Worm (Caenorhabditis elegans) whole organism, L1 larva: Measurements from ENCODE around the gene sel-9.
A peak's percentile ranks its signal among the peaks of the same experiment; 100 is the strongest.

Experiments
- C04F5.9 ChIP-seq: sonication (generic microtip); optimal IDR thresholded peaks from 2 replicates; lab custom pipeline; 2016; ENCODE audit warnings: missing genetic modification characterization, missing compliant biosample characterization
- C16A3.4 ChIP-seq: fragments of 150-350 bp; optimal IDR thresholded peaks from 2 replicates; lab custom pipeline; 2014; ENCODE audit warnings: missing biosample characterization, missing genetic modification characterization
- F16B12.6 ChIP-seq: fragments of 150-350 bp; optimal IDR thresholded peaks from 2 replicates; lab custom pipeline; 2014; ENCODE audit warnings: missing biosample characterization, missing genetic modification characterization
- aly-2 ChIP-seq: fragments of 150-350 bp; optimal IDR thresholded peaks from 2 replicates; lab custom pipeline; 2014; ENCODE audit warnings: missing biosample characterization, missing genetic modification characterization
- ama-1 ChIP-seq: fragments of 150-350 bp; optimal IDR thresholded peaks from 2 replicates; lab custom pipeline; 2014
- blmp-1 ChIP-seq: fragments of 150-350 bp; optimal IDR thresholded peaks from 2 replicates; lab custom pipeline; 2014; ENCODE audit warnings: missing biosample characterization, missing genetic modification characterization
- ceh-8 ChIP-seq: fragments of 200-800 bp; sonication (Bioruptor generic); optimal IDR thresholded peaks from 2 replicates; lab custom pipeline; 2018; ENCODE audit warnings: mild to moderate bottlenecking, missing genetic modification characterization, moderate library complexity, missing compliant biosample characterization
- ceh-82 ChIP-seq, 3 experiments: fragments of 150-350 bp in 1 of 3; sonication (generic microtip) in 2 of 3; optimal IDR thresholded peaks; 2 replicates each; lab custom pipeline; 2014 to 2017; ENCODE audit warnings: missing biosample characterization in 3 of 3, missing genetic modification characterization in 3 of 3
- dpl-1 ChIP-seq, 3 experiments: fragments of 150-350 bp in 2 of 3; sonication (generic microtip) in 1 of 3; optimal IDR thresholded peaks; 2 replicates each; lab custom pipeline; 2014 to 2017; ENCODE audit warnings: missing biosample characterization in 3 of 3, missing genetic modification characterization in 3 of 3, missing genetic modification reagents in 3 of 3
- dsc-1 ChIP-seq: sonication (generic microtip); optimal IDR thresholded peaks from 2 replicates; lab custom pipeline; 2016; ENCODE audit warnings: mild to moderate bottlenecking, missing genetic modification characterization, missing compliant biosample characterization
- efl-1 ChIP-seq, 4 experiments: fragments of 150-350 bp; optimal IDR thresholded peaks in 3 of 4; peaks in 1 of 4; 1 replicate in 1 of 4; 2 replicates in 3 of 4; lab custom pipeline; 2014; ENCODE audit warnings: missing biosample characterization in 2 of 4, missing genetic modification characterization in 2 of 4, missing genetic modification reagents in 2 of 4
- efl-3 ChIP-seq: fragments of 200-800 bp; sonication (Bioruptor generic); optimal IDR thresholded peaks from 2 replicates; lab custom pipeline; 2018; ENCODE audit warnings: mild to moderate bottlenecking, missing genetic modification characterization, missing compliant biosample characterization
- elt-2 ChIP-seq: sonication (generic microtip); optimal IDR thresholded peaks from 2 replicates; lab custom pipeline; 2016; ENCODE audit warnings: missing genetic modification characterization, mild to moderate bottlenecking, inconsistent platforms, missing compliant biosample characterization, missing genetic modification reagents
- elt-3 ChIP-seq, 6 experiments: fragments of 150-350 bp in 1 of 6; sonication (generic microtip); optimal IDR thresholded peaks; 2 replicates each; lab custom pipeline; 2017 to 2018; ENCODE audit warnings: missing biosample characterization in 6 of 6, missing genetic modification characterization in 6 of 6, inconsistent platforms in 1 of 6
- ets-5 ChIP-seq: fragments of 200-800 bp; sonication (Bioruptor generic); IDR thresholded peaks from 2 replicates; pipeline ENCODE4 v1.3.6; 2022; ENCODE audit warnings: missing genetic modification characterization, missing compliant biosample characterization
- fkh-10 ChIP-seq: sonication (generic microtip); optimal IDR thresholded peaks from 2 replicates; lab custom pipeline; 2017; ENCODE audit warnings: missing biosample characterization, missing genetic modification reagents, missing genetic modification characterization
- grh-1 ChIP-seq: fragments of 200-800 bp; sonication (Bioruptor generic); IDR thresholded peaks from 2 replicates; pipeline ENCODE4 v1.3.6; 2022; ENCODE audit warnings: missing genetic modification reagents, missing genetic modification characterization, missing compliant biosample characterization
- isw-1 ChIP-seq: fragments of 200-800 bp; sonication (Bioruptor generic); IDR thresholded peaks from 2 replicates; pipeline ENCODE4 v1.3.6; 2022; ENCODE audit warnings: missing genetic modification characterization, missing compliant biosample characterization
- jun-1 ChIP-seq: fragments of 150-350 bp; optimal IDR thresholded peaks from 2 replicates; lab custom pipeline; 2014; ENCODE audit warnings: missing biosample characterization, missing genetic modification reagents, missing genetic modification characterization
- lin-13 ChIP-seq: fragments of 150-350 bp; optimal IDR thresholded peaks from 2 replicates; lab custom pipeline; 2014; ENCODE audit warnings: missing biosample characterization, missing genetic modification reagents, missing genetic modification characterization
- lin-14 ChIP-seq: fragments of 200-800 bp; sonication (Bioruptor generic); optimal IDR thresholded peaks from 2 replicates; lab custom pipeline; 2018; ENCODE audit warnings: mild to moderate bottlenecking, missing genetic modification characterization, moderate library complexity, missing compliant biosample characterization
- lin-15B ChIP-seq: fragments of 150-350 bp; sonication (generic microtip); optimal IDR thresholded peaks from 3 replicates; lab custom pipeline; 2014; ENCODE audit warnings: missing biosample characterization, missing genetic modification characterization
- lin-35 ChIP-seq, 2 experiments: fragments of 150-350 bp; optimal IDR thresholded peaks; 2 replicates each; lab custom pipeline; 2014; ENCODE audit warnings: missing biosample characterization in 2 of 2, missing genetic modification characterization in 2 of 2, missing genetic modification reagents in 2 of 2
- lin-39 ChIP-seq: fragments of 150-350 bp; optimal IDR thresholded peaks from 2 replicates; lab custom pipeline; 2014; ENCODE audit warnings: missing biosample characterization, missing genetic modification reagents, missing genetic modification characterization
- lir-3 ChIP-seq: sonication (generic microtip); optimal IDR thresholded peaks from 2 replicates; lab custom pipeline; 2016; ENCODE audit warnings: mild to moderate bottlenecking, missing genetic modification characterization, moderate library complexity, missing compliant biosample characterization; ENCODE audit not compliant: poor library complexity
- lsy-2 ChIP-seq, 2 experiments: fragments of 150-350 bp; optimal IDR thresholded peaks; 2 replicates each; lab custom pipeline; 2014; ENCODE audit warnings: missing biosample characterization in 2 of 2, missing genetic modification characterization in 2 of 2
- mab-9 ChIP-seq: fragments of 200-800 bp; sonication (Bioruptor generic); IDR thresholded peaks from 2 replicates; pipeline ENCODE4 v1.3.6; 2022; ENCODE audit warnings: missing genetic modification reagents, missing genetic modification characterization, missing compliant biosample characterization
- mdl-1 ChIP-seq, 2 experiments: fragments of 150-350 bp; optimal IDR thresholded peaks; 2 replicates each; lab custom pipeline; 2014 to 2017; ENCODE audit warnings: missing biosample characterization in 2 of 2, missing genetic modification characterization in 2 of 2, inconsistent platforms in 1 of 2
- mep-1 ChIP-seq: fragments of 150-350 bp; optimal IDR thresholded peaks from 2 replicates; lab custom pipeline; 2014; ENCODE audit warnings: missing biosample characterization, missing genetic modification characterization
- nhr-12 ChIP-seq: sonication (generic microtip); optimal IDR thresholded peaks from 2 replicates; lab custom pipeline; 2017; ENCODE audit warnings: missing biosample characterization, missing genetic modification characterization
- nhr-19 ChIP-seq: fragments of 200-800 bp; sonication (Bioruptor generic); conservative IDR thresholded peaks from 2 replicates; pipeline ENCODE4 v1.3.6; 2022; ENCODE audit warnings: missing genetic modification characterization, missing compliant biosample characterization
- nhr-20 ChIP-seq: sonication (generic microtip); optimal IDR thresholded peaks from 2 replicates; lab custom pipeline; 2016; ENCODE audit warnings: mild to moderate bottlenecking, missing genetic modification characterization, missing compliant biosample characterization
- nhr-28 ChIP-seq: fragments of 150-350 bp; optimal IDR thresholded peaks from 2 replicates; lab custom pipeline; 2014; ENCODE audit warnings: missing biosample characterization, missing genetic modification characterization
- nhr-47 ChIP-seq: sonication (generic microtip); optimal IDR thresholded peaks from 2 replicates; lab custom pipeline; 2016; ENCODE audit warnings: mild to moderate bottlenecking, missing genetic modification characterization, moderate library complexity, missing compliant biosample characterization
- nhr-71 ChIP-seq: sonication (generic microtip); optimal IDR thresholded peaks from 2 replicates; lab custom pipeline; 2016; ENCODE audit warnings: mild to moderate bottlenecking, missing genetic modification characterization, moderate library complexity, missing compliant biosample characterization
- nhr-76 ChIP-seq: sonication (generic microtip); optimal IDR thresholded peaks from 2 replicates; lab custom pipeline; 2017; ENCODE audit warnings: missing biosample characterization, missing genetic modification characterization
- nhr-85 ChIP-seq: sonication (generic microtip); peaks from one replicate; lab custom pipeline; 2016; ENCODE audit warnings: missing genetic modification characterization, inconsistent platforms, missing compliant biosample characterization
- nhr-90 ChIP-seq: sonication (generic microtip); optimal IDR thresholded peaks from 2 replicates; lab custom pipeline; 2016; ENCODE audit warnings: mild to moderate bottlenecking, missing genetic modification characterization, missing compliant biosample characterization; ENCODE audit not compliant: poor library complexity
- pag-3 ChIP-seq: sonication (generic microtip); optimal IDR thresholded peaks from 2 replicates; lab custom pipeline; 2017; ENCODE audit warnings: missing genetic modification characterization, mild to moderate bottlenecking, missing compliant biosample characterization, antibody characterized with exemption, borderline replicate concordance; ENCODE audit not compliant: insufficient read depth
- pax-3 ChIP-seq: fragments of 200-800 bp; sonication (Bioruptor generic); optimal IDR thresholded peaks from 2 replicates; lab custom pipeline; 2018; ENCODE audit warnings: mild to moderate bottlenecking, missing genetic modification characterization, moderate library complexity, missing compliant biosample characterization
- rnt-1 ChIP-seq: sonication (generic microtip); optimal IDR thresholded peaks from 2 replicates; lab custom pipeline; 2016; ENCODE audit warnings: mild to moderate bottlenecking, missing genetic modification characterization, moderate library complexity, missing compliant biosample characterization
- skn-1 ChIP-seq: fragments of 150-350 bp; optimal IDR thresholded peaks from 2 replicates; lab custom pipeline; 2014; ENCODE audit warnings: missing biosample characterization, missing genetic modification characterization
- snpc-4 ChIP-seq: fragments of 150-350 bp; optimal IDR thresholded peaks from 2 replicates; lab custom pipeline; 2014; ENCODE audit warnings: missing biosample characterization, missing genetic modification characterization
- snu-23 ChIP-seq: sonication (generic microtip); optimal IDR thresholded peaks from 2 replicates; lab custom pipeline; 2016; ENCODE audit warnings: missing genetic modification characterization, missing compliant biosample characterization
- sup-37 ChIP-seq: fragments of 200-800 bp; sonication (Bioruptor generic); optimal IDR thresholded peaks from 2 replicates; lab custom pipeline; 2018; ENCODE audit warnings: mild to moderate bottlenecking, missing genetic modification characterization, missing compliant biosample characterization
- swsn-7 ChIP-seq: sonication (generic microtip); optimal IDR thresholded peaks from 2 replicates; lab custom pipeline; 2016; ENCODE audit warnings: missing genetic modification characterization, missing compliant biosample characterization
- tbx-2 ChIP-seq: sonication (generic microtip); optimal IDR thresholded peaks from 2 replicates; lab custom pipeline; 2016; ENCODE audit warnings: missing genetic modification characterization, missing compliant biosample characterization
- unc-30 ChIP-seq: sonication (generic microtip); optimal IDR thresholded peaks from 2 replicates; lab custom pipeline; 2017; ENCODE audit warnings: missing biosample characterization, missing genetic modification characterization
- xbp-1 ChIP-seq: sonication (generic microtip); optimal IDR thresholded peaks from 2 replicates; lab custom pipeline; 2016; ENCODE audit warnings: missing genetic modification characterization, missing compliant biosample characterization
- ztf-11 ChIP-seq, 2 experiments: sonication (generic microtip); optimal IDR thresholded peaks; 2 replicates each; lab custom pipeline; 2016 to 2017; ENCODE audit warnings: missing genetic modification characterization in 2 of 2, missing biosample characterization in 1 of 2, missing compliant biosample characterization in 1 of 2
- ztf-4 ChIP-seq: fragments of 150-350 bp; optimal IDR thresholded peaks from 2 replicates; lab custom pipeline; 2014; ENCODE audit warnings: missing biosample characterization, missing genetic modification characterization

sel-9 gene

ce11 chrV:8302522-8302921 is at the start of gene sel-9:
Gene sel-9 (minus strand): TSS chrV:8302580.
- peak; percentile 29 for TF ChIP-seq lin-15B (tag; lab: Kevin White, UChicago)
- TF ChIP-seq lir-3 (tag; lab: Kevin White, UChicago), result no peak
- peak; percentile 30 for TF ChIP-seq lin-39 (tag; lab: Kevin White, UChicago)
- peak; percentile 24 for TF ChIP-seq dsc-1 (tag; lab: Kevin White, UChicago)
- peak; percentile 79 for TF ChIP-seq xbp-1 (tag; lab: Kevin White, UChicago)
- no peak for TF ChIP-seq nhr-76 (tag; lab: Kevin White, UChicago)
- TF ChIP-seq elt-3 (tag; optimal IDR thresholded peaks at IDR 0.05; lab: Kevin White, UChicago), result peak in 1 of 6 experiments; percentile 47
- no peak for TF ChIP-seq aly-2
- peak; percentile 14 for TF ChIP-seq ama-1 (lab: Kevin White, UChicago)
- peak; percentile 34 for TF ChIP-seq nhr-90 (tag; lab: Kevin White, UChicago)
- no peak for TF ChIP-seq grh-1 (GFP tag; lab: Robert Waterston, UW)
- TF ChIP-seq lsy-2 (tag; optimal IDR thresholded peaks at IDR 0.05; lab: Kevin White, UChicago), result peak; percentile 55 to 69
- peak; percentile 37 for TF ChIP-seq skn-1 (tag; lab: Kevin White, UChicago)
- peak; percentile 47 to 90 for TF ChIP-seq efl-1 (optimal IDR thresholded peaks at IDR 0.05; lab: Kevin White, UChicago)
- TF ChIP-seq efl-1 (GFP tag; optimal IDR thresholded peaks at IDR 0.05 in 1 of 2; lab: Kevin White, UChicago), result peak; percentile 92 to 99
- no peak for TF ChIP-seq efl-3 (GFP tag; lab: Kevin White, UChicago)
- TF ChIP-seq F16B12.6 (tag; lab: Kevin White, UChicago), result peak; percentile 12
- no peak for TF ChIP-seq ets-5 (GFP tag; lab: Robert Waterston, UW)
- peak; percentile 52 for TF ChIP-seq nhr-71 (tag; lab: Kevin White, UChicago)
- no peak for TF ChIP-seq nhr-12 (tag; lab: Kevin White, UChicago)
- TF ChIP-seq C16A3.4 (tag; lab: Kevin White, UChicago), result peak; percentile 76
- TF ChIP-seq rnt-1 (tag; lab: Kevin White, UChicago), result peak; percentile 43
- no peak for TF ChIP-seq C04F5.9 (tag; lab: Kevin White, UChicago)
- peak; percentile 47 for TF ChIP-seq lin-14
- TF ChIP-seq nhr-47 (tag; lab: Kevin White, UChicago), result peak; percentile 53
- TF ChIP-seq unc-30 (tag; lab: Kevin White, UChicago), result no peak
- peak; percentile 64 for TF ChIP-seq blmp-1 (tag; lab: Kevin White, UChicago)
- TF ChIP-seq mdl-1 (tag; optimal IDR thresholded peaks at IDR 0.05; lab: Kevin White, UChicago), result peak in 1 of 2 experiments; percentile 42
- TF ChIP-seq mab-9, result no peak
- peak; percentile 91 to 95 for TF ChIP-seq lin-35 (GFP tag; optimal IDR thresholded peaks at IDR 0.05; lab: Kevin White, UChicago)
- no peak for TF ChIP-seq ceh-8 (GFP tag; lab: Kevin White, UChicago)
- no peak for TF ChIP-seq ztf-11 (tag; optimal IDR thresholded peaks at IDR 0.05; lab: Kevin White, UChicago)
- TF ChIP-seq fkh-10, result no peak
- TF ChIP-seq snpc-4 (tag; lab: Kevin White, UChicago), result peak; percentile 60
- no peak for TF ChIP-seq ztf-4 (tag; lab: Kevin White, UChicago)
- no peak for TF ChIP-seq pag-3
- peak; percentile 85 to 92 (median 89) for TF ChIP-seq dpl-1 (GFP tag; optimal IDR thresholded peaks at IDR 0.05; lab: Kevin White, UChicago)
- peak; percentile 48 for TF ChIP-seq tbx-2 (tag; lab: Kevin White, UChicago)
- TF ChIP-seq sup-37 (GFP tag; lab: Kevin White, UChicago), result no peak
- no peak for TF ChIP-seq nhr-28
- TF ChIP-seq jun-1 (tag; lab: Kevin White, UChicago), result peak; percentile 21
- TF ChIP-seq ceh-82 (tag; optimal IDR thresholded peaks at IDR 0.05; lab: Kevin White, UChicago), result peak; percentile 19 to 38 (median 26)
- TF ChIP-seq snu-23, result peak; percentile 60
- peak; percentile 9 for TF ChIP-seq elt-2
- TF ChIP-seq isw-1, result peak; percentile 25; the same call in 1 of the 2 replicates
- TF ChIP-seq nhr-19 (GFP tag; lab: Robert Waterston, UW), result peak; percentile 54
- peak; percentile 59 for TF ChIP-seq nhr-20 (tag; lab: Kevin White, UChicago)
- no peak for TF ChIP-seq lin-13
- TF ChIP-seq pax-3 (tag; lab: Kevin White, UChicago), result no peak
- TF ChIP-seq swsn-7 (tag; lab: Kevin White, UChicago), result peak; percentile 56
- TF ChIP-seq nhr-85 (tag; lab: Kevin White, UChicago), result no peak
- peak; percentile 73 for TF ChIP-seq mep-1 (tag; lab: Kevin White, UChicago)
- TF ChIP-seq, all 84 proteins: peak for 31
